Fruit fly (Drosophila melanogaster) whole organism, pupa: ENCODE data around the gene Cox11.

ENCODE experiments used
- CG10348 ChIP-seq: fragments of 200-800 bp; sonication (Bioruptor generic); IDR thresholded peaks from 2 replicates; pipeline ENCODE4 v1.3.6; 2022; ENCODE audit warnings: missing biosample characterization, missing genetic modification characterization
- CG12605 ChIP-seq: fragments of 200-800 bp; sonication (Bioruptor generic); IDR thresholded peaks from 2 replicates; pipeline ENCODE4 v1.3.6; 2022; ENCODE audit warnings: missing biosample characterization, missing genetic modification characterization
- CG13204 ChIP-seq: fragments of 200-800 bp; sonication (Bioruptor generic); optimal IDR thresholded peaks from 2 replicates; lab custom pipeline; 2018; ENCODE audit warnings: missing biosample characterization, mild to moderate bottlenecking, missing genetic modification characterization, moderate library complexity
- CG14655 ChIP-seq: fragments of 200-800 bp; sonication (Bioruptor generic); optimal IDR thresholded peaks from 3 replicates; lab custom pipeline; 2017; ENCODE audit warnings: mild to moderate bottlenecking, missing biosample characterization, missing genetic modification reagents, missing genetic modification characterization
- CG15710 ChIP-seq: fragments of 200-800 bp; sonication (Bioruptor generic); optimal IDR thresholded peaks from 2 replicates; lab custom pipeline; 2018; ENCODE audit warnings: missing biosample characterization, mild to moderate bottlenecking, missing genetic modification characterization, moderate library complexity
- CG17806 ChIP-seq: fragments of 200-800 bp; sonication (Bioruptor generic); optimal IDR thresholded peaks from 2 replicates; lab custom pipeline; 2018; ENCODE audit warnings: missing biosample characterization, mild to moderate bottlenecking, missing genetic modification characterization, moderate library complexity
- CG32121 ChIP-seq: fragments of 200-800 bp; sonication (Bioruptor generic); IDR thresholded peaks from 2 replicates; pipeline ENCODE4 v1.3.6; 2022; ENCODE audit warnings: missing biosample characterization, missing genetic modification characterization
- CG34367 ChIP-seq: fragments of 200-800 bp; sonication (Bioruptor generic); optimal IDR thresholded peaks from 2 replicates; lab custom pipeline; 2018; ENCODE audit warnings: missing biosample characterization, mild to moderate bottlenecking, missing genetic modification characterization
- CG4496 ChIP-seq: fragments of 200-800 bp; sonication (Bioruptor generic); IDR thresholded peaks from 3 replicates; pipeline ENCODE4 v1.3.6; 2022; ENCODE audit warnings: missing biosample characterization, missing genetic modification characterization
- CG8159 ChIP-seq: fragments of 200-800 bp; sonication (Bioruptor generic); optimal IDR thresholded peaks from 3 replicates; lab custom pipeline; 2018; ENCODE audit warnings: missing biosample characterization, mild to moderate bottlenecking, missing genetic modification characterization, moderate library complexity
- CG8301 ChIP-seq: fragments of 200-800 bp; sonication (Bioruptor generic); optimal IDR thresholded peaks from 2 replicates; lab custom pipeline; 2018; ENCODE audit warnings: missing biosample characterization, mild to moderate bottlenecking, missing genetic modification characterization
- CG9948 ChIP-seq: fragments of 200-800 bp; sonication (Bioruptor generic); optimal IDR thresholded peaks from 2 replicates; lab custom pipeline; 2018; ENCODE audit warnings: missing biosample characterization, mild to moderate bottlenecking, missing genetic modification characterization, moderate library complexity
- D1 ChIP-seq: fragments of 200-800 bp; sonication (Bioruptor generic); optimal IDR thresholded peaks from 2 replicates; lab custom pipeline; 2018; ENCODE audit warnings: missing biosample characterization, mild to moderate bottlenecking, missing genetic modification characterization, moderate library complexity
- EcR ChIP-seq: fragments of 200-800 bp; sonication (Bioruptor generic); optimal IDR thresholded peaks from 3 replicates; lab custom pipeline; 2019; ENCODE audit warnings: missing biosample characterization, missing genetic modification characterization, mild to moderate bottlenecking, moderate library complexity, missing genetic modification reagents
- Ets98B ChIP-seq: fragments of 200-800 bp; sonication (Bioruptor generic); IDR thresholded peaks from 2 replicates; pipeline ENCODE4 v1.3.6; 2022; ENCODE audit warnings: missing biosample characterization, missing genetic modification characterization
- Pif1A ChIP-seq: fragments of 200-800 bp; sonication (Bioruptor generic); optimal IDR thresholded peaks from 3 replicates; lab custom pipeline; 2016; ENCODE audit warnings: missing biosample characterization, missing genetic modification characterization
- Pif1B ChIP-seq: fragments of 200-800 bp; sonication (Bioruptor generic); optimal IDR thresholded peaks from 3 replicates; lab custom pipeline; 2016; ENCODE audit warnings: missing biosample characterization, missing genetic modification characterization
- Snoo ChIP-seq: fragments of 200-800 bp; sonication (Bioruptor generic); optimal IDR thresholded peaks from 3 replicates; lab custom pipeline; 2017; ENCODE audit warnings: missing biosample characterization, mild to moderate bottlenecking, missing genetic modification characterization, inconsistent platforms
- fd96Ca ChIP-seq: fragments of 200-800 bp; sonication (Bioruptor generic); IDR thresholded peaks from 3 replicates; pipeline ENCODE4 v1.3.6; 2022; ENCODE audit warnings: missing biosample characterization, missing genetic modification characterization
- gl ChIP-seq: fragments of 200-800 bp; sonication (Bioruptor generic); optimal IDR thresholded peaks from 2 replicates; lab custom pipeline; 2018; ENCODE audit warnings: missing biosample characterization, mild to moderate bottlenecking, missing genetic modification characterization
- rn ChIP-seq: fragments of 200-800 bp; sonication (Bioruptor generic); IDR thresholded peaks from 2 replicates; pipeline ENCODE4 v1.3.6; 2022; ENCODE audit warnings: missing biosample characterization, missing genetic modification characterization

Cox11 gene

dm6 chr2L:5526738-5527137, at the start of gene Cox11:
Cox11 (plus strand) TSS chr2L:5526957.
- TF ChIP-seq rn (GFP tag; lab: Robert Waterston, UW): no peak
- no peak for TF ChIP-seq CG15710 (tag; lab: Kevin White, UChicago)
- TF ChIP-seq CG9948 (tag; lab: Kevin White, UChicago): no peak
- no peak for TF ChIP-seq CG10348 (GFP tag; lab: Robert Waterston, UW)
- no peak for TF ChIP-seq CG12605 (GFP tag; lab: Robert Waterston, UW)
- TF ChIP-seq CG13204 (GFP tag; lab: Kevin White, UChicago): no peak
- no peak for TF ChIP-seq CG32121 (GFP tag; lab: Robert Waterston, UW)
- TF ChIP-seq D1: no peak
- no peak for TF ChIP-seq CG34367 (tag; lab: Kevin White, UChicago)
- TF ChIP-seq CG17806 (tag; lab: Kevin White, UChicago): no peak
- no peak for TF ChIP-seq Ets98B (GFP tag; lab: Robert Waterston, UW)
- no peak for TF ChIP-seq CG8301 (tag; lab: Kevin White, UChicago)
- TF ChIP-seq Pif1A (GFP tag; lab: Kevin White, UChicago): no peak
- TF ChIP-seq, all 21 proteins: peak for 0

- TF ChIP-seq CG4496 (GFP tag; lab: Robert Waterston, UW): no peak
- TF ChIP-seq rn (GFP tag; lab: Robert Waterston, UW): no peak
- peak; percentile 24 for TF ChIP-seq CG17806 (tag; lab: Kevin White, UChicago)
- TF ChIP-seq Pif1A (GFP tag; lab: Kevin White, UChicago): no peak
- TF ChIP-seq CG8159 (tag; lab: Kevin White, UChicago): peak; percentile 79
- no peak for TF ChIP-seq CG32121 (GFP tag; lab: Robert Waterston, UW)
- no peak for TF ChIP-seq CG8301 (tag; lab: Kevin White, UChicago)
- no peak for TF ChIP-seq CG14655 (GFP tag; lab: Kevin White, UChicago)
- TF ChIP-seq Snoo (tag; lab: Kevin White, UChicago): no peak
- no peak for TF ChIP-seq CG10348 (GFP tag; lab: Robert Waterston, UW)
- no peak for TF ChIP-seq Pif1B (GFP tag; lab: Kevin White, UChicago)
- no peak for TF ChIP-seq D1
- TF ChIP-seq EcR (GFP tag; lab: Kevin White, UChicago): no peak
- TF ChIP-seq fd96Ca (GFP tag; lab: Robert Waterston, UW): no peak
- no peak for TF ChIP-seq CG12605 (GFP tag; lab: Robert Waterston, UW)
- no peak for TF ChIP-seq CG13204 (GFP tag; lab: Kevin White, UChicago)
- TF ChIP-seq gl (tag; lab: Kevin White, UChicago): no peak
- TF ChIP-seq CG15710 (tag; lab: Kevin White, UChicago): peak; percentile 64
- TF ChIP-seq Ets98B (GFP tag; lab: Robert Waterston, UW): no peak
- TF ChIP-seq CG34367 (tag; lab: Kevin White, UChicago): peak; percentile 45
- peak; percentile 20 for TF ChIP-seq CG9948 (tag; lab: Kevin White, UChicago)
- TF ChIP-seq, all 21 proteins: peak for 5
These were observed 48.5 kb upstream of the Cox11 start for dm6 chr2L:5478273-5478672.

- peak; percentile 4 for TF ChIP-seq Pif1A (GFP tag; lab: Kevin White, UChicago)
- TF ChIP-seq CG32121 (GFP tag; lab: Robert Waterston, UW): peak; percentile 34; the same call in 1 of the 2 replicates
- 0 out of 2 replicates have a peak, but pooled peaks have one; percentile 24 for TF ChIP-seq Ets98B (GFP tag; lab: Robert Waterston, UW)
- no peak for TF ChIP-seq fd96Ca (GFP tag; lab: Robert Waterston, UW)
- TF ChIP-seq CG12605 (GFP tag; lab: Robert Waterston, UW): no peak
- TF ChIP-seq Snoo (tag; lab: Kevin White, UChicago): no peak
- peak; percentile 77 for TF ChIP-seq CG8159 (tag; lab: Kevin White, UChicago)
- TF ChIP-seq CG10348 (GFP tag; lab: Robert Waterston, UW): no peak
- TF ChIP-seq CG8301 (tag; lab: Kevin White, UChicago): peak; percentile 38
- TF ChIP-seq Pif1B (GFP tag; lab: Kevin White, UChicago): peak; percentile 39
- TF ChIP-seq CG4496 (GFP tag; lab: Robert Waterston, UW): no peak; the same call in 2 of the 3 replicates
- peak; percentile 65 for TF ChIP-seq CG14655 (GFP tag; lab: Kevin White, UChicago)
- no peak for TF ChIP-seq EcR (GFP tag; lab: Kevin White, UChicago)
- TF ChIP-seq CG9948 (tag; lab: Kevin White, UChicago): peak; percentile 75
- TF ChIP-seq rn (GFP tag; lab: Robert Waterston, UW): 0 out of 2 replicates have a peak, but pooled peaks have one; percentile 5
- peak; percentile 77 for TF ChIP-seq CG17806 (tag; lab: Kevin White, UChicago)
- TF ChIP-seq CG15710 (tag; lab: Kevin White, UChicago): peak; percentile 79
- TF ChIP-seq CG13204 (GFP tag; lab: Kevin White, UChicago): peak; percentile 51
- peak; percentile 59 for TF ChIP-seq CG34367 (tag; lab: Kevin White, UChicago)
- TF ChIP-seq, all 21 proteins: peak for 13
These were observed 47.6 kb upstream of the Cox11 start for dm6 chr2L:5479128-5479527.

dm6 chr2L:5479971-5480370, 46.8 kb upstream of the Cox11 start:
- TF ChIP-seq EcR (GFP tag; lab: Kevin White, UChicago) (peak; percentile 43), CG9948 (tag; lab: Kevin White, UChicago) (peak; percentile 75), Pif1A (GFP tag; lab: Kevin White, UChicago) (peak; percentile 73), rn (GFP tag; lab: Robert Waterston, UW) (no peak), Pif1B (GFP tag; lab: Kevin White, UChicago) (peak; percentile 45), CG8301 (tag; lab: Kevin White, UChicago) (no peak), CG10348 (GFP tag; lab: Robert Waterston, UW) (no peak), gl (tag; lab: Kevin White, UChicago) (peak; percentile 59), CG34367 (tag; lab: Kevin White, UChicago) (peak; percentile 73), CG17806 (tag; lab: Kevin White, UChicago) (peak; percentile 82), CG8159 (tag; lab: Kevin White, UChicago) (peak; percentile 89), Ets98B (GFP tag; lab: Robert Waterston, UW) (no peak), CG15710 (tag; lab: Kevin White, UChicago) (peak; percentile 88), CG12605 (GFP tag; lab: Robert Waterston, UW) (no peak), CG13204 (GFP tag; lab: Kevin White, UChicago) (peak; percentile 57), CG4496 (GFP tag; lab: Robert Waterston, UW) (peak; percentile 40; the same call in 1 of the 3 replicates), D1 (peak; percentile 17), Snoo (tag; lab: Kevin White, UChicago) (peak; percentile 44), fd96Ca (GFP tag; lab: Robert Waterston, UW) (no peak), CG14655 (GFP tag; lab: Kevin White, UChicago) (peak; percentile 5)
